Fruit fly (Drosophila melanogaster): ENCODE results near the gene CG32563.

Gene CG32563

dm6 chrX:17178484-17178921 is 29.7 kb upstream of the CG32563 start (continued):
- peak; percentile 98 for TF ChIP-seq CG7372 (GFP tag; IDR thresholded peaks at IDR 0.05)
- no peak for TF ChIP-seq vfl (GFP tag; optimal IDR thresholded peaks at IDR 0.05)
- TF ChIP-seq tll (GFP tag; optimal IDR thresholded peaks at IDR 0.05) = peak in 1 of 2 experiments; percentile 66
- TF ChIP-seq CG12391 (tag; optimal IDR thresholded peaks at IDR 0.05) = no peak
- TF ChIP-seq CG12071 (GFP tag; optimal IDR thresholded peaks at IDR 0.05) = peak; percentile 93
- no peak for TF ChIP-seq bsh (GFP tag; optimal IDR thresholded peaks at IDR 0.05)
- peak; percentile 97 for TF ChIP-seq CG13624 (GFP tag; optimal IDR thresholded peaks at IDR 0.05)
- peak; percentile 99 for TF ChIP-seq E2f1 (GFP tag; IDR thresholded peaks at IDR 0.05)
- 0 out of 3 replicates have a peak, but pooled peaks have one; percentile 63 for TF ChIP-seq Optix (GFP tag; IDR thresholded peaks at IDR 0.05)
- TF ChIP-seq Rfx (GFP tag; IDR thresholded peaks at IDR 0.05) = peak; percentile 98
- TF ChIP-seq CG10366 (GFP tag; IDR thresholded peaks at IDR 0.05) = peak; percentile 98
- peak; percentile 99 for TF ChIP-seq tgo (GFP tag; IDR thresholded peaks at IDR 0.05)
- peak; percentile 99 for TF ChIP-seq sim (GFP tag; IDR thresholded peaks at IDR 0.05)
- peak; percentile 90 for TF ChIP-seq jumu (GFP tag; optimal IDR thresholded peaks at IDR 0.05)
- TF ChIP-seq sna (GFP tag; IDR thresholded peaks at IDR 0.05; ENCODE audit: partially characterized antibody) = no peak
- TF ChIP-seq lilli (GFP tag; optimal IDR thresholded peaks at IDR 0.05) = peak; percentile 96
- TF ChIP-seq CG10321 (GFP tag; IDR thresholded peaks at IDR 0.05) = peak; percentile 66; the same call in 1 of the 2 replicates
- no peak for TF ChIP-seq ac (GFP tag; optimal IDR thresholded peaks at IDR 0.05)
- no peak for TF ChIP-seq Hmr (GFP tag; optimal IDR thresholded peaks at IDR 0.05)
- no peak for TF ChIP-seq disco-r (GFP tag; optimal IDR thresholded peaks at IDR 0.05)
- TF ChIP-seq kni (GFP tag; optimal IDR thresholded peaks at IDR 0.05) = peak; percentile 77
- TF ChIP-seq CoRest (tag; optimal IDR thresholded peaks at IDR 0.05) = no peak
- TF ChIP-seq fru (optimal IDR thresholded peaks at IDR 0.05) = no peak
- peak; percentile 96 for TF ChIP-seq trem (tag; optimal IDR thresholded peaks at IDR 0.05)
- peak; percentile 38; the same call in 1 of the 2 replicates for TF ChIP-seq CG3847 (GFP tag; IDR thresholded peaks at IDR 0.05)
- peak; percentile 98 for TF ChIP-seq MBD-R2 (GFP tag; IDR thresholded peaks at IDR 0.05)
- TF ChIP-seq tio (GFP tag; optimal IDR thresholded peaks at IDR 0.05) = no peak
- peak; percentile 95 for TF ChIP-seq CG14050 (GFP tag; IDR thresholded peaks at IDR 0.05)
- peak; percentile 99 for TF ChIP-seq ttk (GFP tag; IDR thresholded peaks at IDR 0.05)
- TF ChIP-seq CG8765 (GFP tag; IDR thresholded peaks at IDR 0.05) = peak; percentile 97
- peak; percentile 89 for TF ChIP-seq CG32767 (GFP tag; IDR thresholded peaks at IDR 0.05)
- peak; percentile 97 for TF ChIP-seq sqz (GFP tag; optimal IDR thresholded peaks at IDR 0.05)
- TF ChIP-seq CG10209 (GFP tag; optimal IDR thresholded peaks at IDR 0.05) = peak; percentile 98
- peak; percentile 99 for TF ChIP-seq CG2712 (tag; optimal IDR thresholded peaks at IDR 0.05)
- peak; percentile 83 for TF ChIP-seq CG31365 (tag; optimal IDR thresholded peaks at IDR 0.05)
- peak; percentile 97 for TF ChIP-seq cato (GFP tag; optimal IDR thresholded peaks at IDR 0.05; ENCODE audit: borderline replicate concordance)
- peak; percentile 99 for TF ChIP-seq CG7839 (tag; optimal IDR thresholded peaks at IDR 0.05)
- peak; percentile 49 for TF ChIP-seq CG14965 (GFP tag; optimal IDR thresholded peaks at IDR 0.05; ENCODE audit: borderline replicate concordance)
- TF ChIP-seq CG17568 (GFP tag; optimal IDR thresholded peaks at IDR 0.05) = no peak
- no peak for TF ChIP-seq ab (GFP tag; optimal IDR thresholded peaks at IDR 0.05)
- TF ChIP-seq CG18476 (GFP tag; optimal IDR thresholded peaks at IDR 0.05) = peak; percentile 97
- peak; percentile 99 for TF ChIP-seq tap (tag; optimal IDR thresholded peaks at IDR 0.05)
- peak; percentile 82 for TF ChIP-seq E2f2 (GFP tag; IDR thresholded peaks at IDR 0.05)
- TF ChIP-seq pum (GFP tag; optimal IDR thresholded peaks at IDR 0.05) = peak; percentile 92
- peak; percentile 97 for TF ChIP-seq CG9215 (GFP tag; IDR thresholded peaks at IDR 0.05)
- peak; percentile 51 for TF ChIP-seq Sry-δ (GFP tag; optimal IDR thresholded peaks at IDR 0.05)
- peak; percentile 89 for TF ChIP-seq Atf6 (GFP tag; IDR thresholded peaks at IDR 0.05)
- no peak for TF ChIP-seq CG2889 (GFP tag; IDR thresholded peaks at IDR 0.05)
- peak; percentile 98 for TF ChIP-seq ase (GFP tag; IDR thresholded peaks at IDR 0.05)
- TF ChIP-seq MESR4 (GFP tag; optimal IDR thresholded peaks at IDR 0.05) = peak; percentile 20
- peak; percentile 89 for TF ChIP-seq ERR (GFP tag; optimal IDR thresholded peaks at IDR 0.05)
